Worm (Caenorhabditis elegans) whole organism, L2 larva: ENCODE data around the gene K09C6.10.

Source experiments
- ZK546.5 ChIP-seq: sonication (generic microtip); optimal IDR thresholded peaks from 2 replicates; lab custom pipeline; 2017; ENCODE audit warnings: missing biosample characterization, missing genetic modification characterization
- ceh-82 ChIP-seq: fragments of 150-350 bp; optimal IDR thresholded peaks from 2 replicates; lab custom pipeline; 2014; ENCODE audit warnings: missing biosample characterization, missing genetic modification characterization
- mab-5 ChIP-seq: fragments of 150-350 bp; optimal IDR thresholded peaks from 2 replicates; lab custom pipeline; 2014; ENCODE audit warnings: missing biosample characterization, missing genetic modification characterization
- nhr-10 ChIP-seq: sonication (generic microtip); optimal IDR thresholded peaks from 2 replicates; lab custom pipeline; 2017; ENCODE audit warnings: missing biosample characterization, missing genetic modification characterization

K09C6.10 gene

ce11 chrV:889216-889615, 50.0 kb downstream of the K09C6.10 start, which contains the start of gene T02B11.6:
Gene T02B11.6, minus strand, starts transcription at chrV:889316.
- TF ChIP-seq ZK546.5 (tag; lab: Kevin White, UChicago) (no peak), ceh-82 (tag; lab: Kevin White, UChicago) (no peak), mab-5 (tag; lab: Kevin White, UChicago) (no peak), nhr-10 (tag; lab: Kevin White, UChicago) (no peak)
